Worm (Caenorhabditis elegans): ENCODE data around the gene znf-474.
A peak's percentile ranks its signal among the peaks of the same experiment; 100 is the strongest.

znf-474 gene

DNA sequence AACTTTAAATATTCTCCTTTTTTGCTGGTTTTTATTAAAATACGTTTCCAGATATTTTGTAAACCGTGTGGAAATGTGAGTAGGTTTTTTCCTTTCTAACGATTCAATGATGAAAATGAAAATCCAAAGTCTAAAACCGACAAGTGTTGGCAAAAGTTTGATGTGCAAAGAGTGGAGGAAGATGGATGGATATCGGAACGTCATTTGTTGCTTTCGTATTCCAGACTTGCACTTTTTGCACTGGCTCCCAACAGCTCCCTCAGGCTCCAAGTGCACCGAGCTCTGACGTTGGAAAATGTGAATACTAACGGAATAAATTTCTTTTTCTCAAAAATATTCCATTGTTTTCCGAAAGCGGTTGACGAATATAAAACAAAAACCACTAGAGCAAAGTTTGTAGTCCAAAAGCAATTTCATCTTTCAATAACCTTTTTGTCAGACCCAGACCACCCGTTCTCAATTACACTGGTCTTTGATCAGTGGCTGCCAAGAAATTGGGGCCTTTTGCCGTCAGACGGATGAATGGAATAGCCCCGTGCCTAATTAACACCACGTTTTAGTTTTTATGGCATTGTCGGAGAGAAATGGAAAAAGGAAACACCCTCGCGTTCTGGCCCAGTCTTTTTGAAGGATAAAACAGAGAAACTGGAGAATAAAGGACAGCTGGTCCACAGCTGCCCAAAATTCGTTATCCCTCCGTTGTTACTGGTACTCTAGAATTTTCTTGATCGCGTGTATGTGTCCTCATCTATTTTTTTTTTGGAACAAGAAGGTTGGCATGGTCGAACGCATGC lies 33.2 kb downstream of the znf-474 start:
- TF ChIP-seq dao-5 (tag; optimal IDR thresholded peaks at IDR 0.05) (no peak), him-1 (tag; optimal IDR thresholded peaks at IDR 0.05) (no peak), W03F9.2 (tag; optimal IDR thresholded peaks at IDR 0.05) (no peak)

DNA sequence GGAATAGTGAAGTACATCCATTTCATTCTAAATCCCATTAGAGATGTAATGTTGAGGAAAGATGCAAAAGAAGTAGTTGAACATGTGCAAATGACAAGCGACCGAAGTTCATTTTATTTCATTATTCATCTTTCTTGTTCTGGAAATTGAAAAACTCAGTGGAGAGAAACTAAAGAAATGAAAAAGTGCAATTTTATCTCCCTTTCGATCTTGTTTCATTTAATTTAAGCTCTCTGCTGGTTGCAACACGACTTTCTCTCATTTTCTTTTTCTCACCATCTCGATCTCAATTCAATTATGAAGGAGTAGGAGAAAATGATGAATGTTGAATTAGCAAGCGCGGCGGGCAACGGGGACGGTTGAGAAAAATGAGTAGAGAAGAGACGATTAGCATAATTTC lies 34.7 kb downstream of the znf-474 start:
- TF ChIP-seq him-1 (tag; optimal IDR thresholded peaks at IDR 0.05): no peak
- no peak for TF ChIP-seq W03F9.2 (tag; optimal IDR thresholded peaks at IDR 0.05)
- no peak for TF ChIP-seq dao-5 (tag; optimal IDR thresholded peaks at IDR 0.05)

DNA sequence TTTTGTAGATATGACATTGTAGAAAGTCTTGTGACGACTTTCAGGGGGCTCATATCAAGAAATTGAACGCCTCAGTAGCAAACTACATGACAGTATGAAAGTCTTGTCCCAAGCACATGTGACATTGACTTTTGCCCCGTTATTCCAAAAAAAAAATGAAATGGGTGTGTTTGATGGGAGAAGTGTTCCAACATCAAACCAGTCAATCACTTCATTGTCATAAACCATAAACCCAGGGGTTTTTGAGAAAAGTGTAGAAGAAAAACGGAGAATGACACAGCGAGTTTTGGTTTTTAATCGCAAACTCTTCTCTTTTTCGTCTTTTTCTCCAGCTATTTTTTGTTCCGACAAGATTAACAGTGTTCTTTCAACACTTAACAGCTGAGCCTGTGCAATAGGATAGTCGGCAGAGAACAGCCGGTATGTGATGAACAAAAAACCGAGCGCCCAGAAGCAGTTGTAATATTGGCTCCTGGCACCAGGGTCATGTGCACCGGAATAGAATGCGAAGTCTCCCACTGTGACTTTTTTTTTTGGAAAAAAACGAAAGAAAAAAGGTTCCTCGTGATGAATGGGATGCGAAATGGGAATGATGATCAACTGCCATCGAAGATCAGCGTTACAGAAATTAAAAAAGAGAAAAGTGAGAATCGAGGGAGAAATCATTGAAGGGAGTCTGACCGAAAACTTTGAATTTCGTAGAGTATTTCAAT lies 36.3 kb downstream of the znf-474 start:
- no peak for TF ChIP-seq W03F9.2 (tag; optimal IDR thresholded peaks at IDR 0.05)
- TF ChIP-seq him-1 (tag; optimal IDR thresholded peaks at IDR 0.05): no peak
- TF ChIP-seq dao-5 (tag; optimal IDR thresholded peaks at IDR 0.05): no peak

DNA sequence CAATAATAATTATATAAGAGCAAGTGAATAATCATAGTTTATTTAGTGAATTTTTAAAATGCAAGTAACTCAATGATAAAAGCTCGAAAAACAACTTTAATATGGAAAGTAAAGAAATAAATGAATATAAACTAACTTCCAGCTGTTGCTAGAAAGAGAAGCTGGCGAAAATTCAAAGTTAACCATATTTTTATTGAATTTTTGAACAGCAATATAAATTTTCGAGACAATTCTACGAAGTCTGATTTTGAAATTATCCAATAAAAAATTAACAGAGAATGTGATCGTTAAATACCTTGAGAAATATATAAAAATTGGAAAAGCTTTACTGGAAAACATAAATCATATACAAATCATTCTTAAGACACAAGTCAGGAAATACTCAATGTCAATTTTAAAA lies 36.9 kb downstream of the znf-474 start:
- TF ChIP-seq him-1 (tag; optimal IDR thresholded peaks at IDR 0.05) (no peak), W03F9.2 (tag; optimal IDR thresholded peaks at IDR 0.05) (no peak), dao-5 (tag; optimal IDR thresholded peaks at IDR 0.05) (no peak)

DNA sequence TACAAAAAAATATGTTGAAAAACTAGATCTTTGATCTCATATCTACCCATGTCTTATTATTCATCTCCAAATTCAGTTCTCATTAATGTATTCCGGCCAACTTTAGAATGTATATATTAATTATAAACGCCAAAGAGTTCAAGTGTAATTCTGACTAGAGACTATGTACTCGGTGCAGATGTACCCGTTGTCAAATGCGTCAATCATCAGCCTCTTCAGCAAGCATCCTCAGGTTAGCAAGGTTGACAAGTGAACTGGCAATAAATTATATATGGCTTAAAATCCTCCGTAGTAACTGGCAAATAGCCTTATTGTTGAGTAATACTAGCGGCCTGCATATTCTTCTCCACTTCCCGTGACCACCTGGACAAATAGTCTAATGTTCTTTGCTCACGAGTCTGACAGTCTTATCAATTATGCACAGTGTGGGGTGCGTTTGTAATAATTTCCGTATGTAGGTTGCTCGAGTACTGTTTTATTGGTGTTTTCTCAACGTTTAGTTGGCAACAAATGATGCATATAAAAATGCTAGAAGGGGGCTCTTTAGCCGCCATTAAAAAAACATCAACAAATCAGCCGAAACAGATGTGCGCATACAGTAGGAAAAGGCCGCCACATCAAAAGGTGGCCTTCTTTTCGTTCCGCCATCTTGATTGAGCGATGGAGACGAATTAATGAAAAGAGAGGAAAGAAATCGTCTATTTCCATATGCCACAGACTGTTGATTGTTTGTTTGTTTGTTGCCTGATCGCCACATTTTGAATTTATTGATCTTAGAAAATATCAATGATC lies 38.8 kb downstream of the znf-474 start:
- TF ChIP-seq dao-5 (tag; optimal IDR thresholded peaks at IDR 0.05) (no peak), W03F9.2 (tag; optimal IDR thresholded peaks at IDR 0.05) (no peak), him-1 (tag; optimal IDR thresholded peaks at IDR 0.05) (no peak)

DNA sequence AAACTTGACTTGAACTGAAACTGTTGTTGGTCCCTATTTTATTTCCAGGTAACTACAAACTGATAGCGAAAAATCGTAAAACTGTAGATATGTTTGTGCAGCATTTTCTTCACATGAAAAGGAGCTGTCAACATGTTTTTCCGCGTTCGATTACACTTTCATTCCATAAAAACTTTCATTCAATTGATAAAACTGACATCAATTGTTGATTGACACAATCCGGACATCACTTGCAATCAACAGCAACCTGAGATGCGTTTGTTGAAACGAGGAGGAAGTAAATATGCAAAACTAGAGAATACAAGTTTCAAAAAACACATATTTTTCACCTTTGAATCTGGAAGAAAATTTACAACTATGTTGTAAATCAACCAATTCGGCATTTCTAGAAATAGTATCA lies 47.6 kb downstream of the znf-474 start:
- TF ChIP-seq dao-5 (tag; optimal IDR thresholded peaks at IDR 0.05): no peak
- TF ChIP-seq W03F9.2 (tag; optimal IDR thresholded peaks at IDR 0.05): no peak
- TF ChIP-seq him-1 (tag; optimal IDR thresholded peaks at IDR 0.05): no peak

DNA sequence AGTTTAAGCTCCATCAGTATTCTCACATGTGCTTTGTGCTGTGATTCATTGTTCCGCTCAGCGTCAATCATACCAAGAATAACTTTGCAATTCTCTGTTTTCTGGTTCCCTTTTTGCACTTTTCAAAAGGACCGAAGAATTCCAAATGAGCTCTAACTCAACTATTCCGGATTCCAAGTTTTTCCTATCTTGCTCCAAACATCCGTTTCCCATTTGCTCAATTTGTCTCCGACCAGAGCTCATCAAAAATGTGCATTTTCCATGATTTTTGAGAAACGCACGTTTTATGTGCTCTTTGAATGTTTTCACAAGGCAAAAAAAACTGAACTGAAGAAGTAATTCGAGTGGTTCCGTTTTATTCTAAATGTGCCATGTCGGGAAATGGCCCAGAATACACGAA lies 48.6 kb downstream of the znf-474 start:
- peak; percentile 15 for TF ChIP-seq him-1 (tag; optimal IDR thresholded peaks at IDR 0.05)
- TF ChIP-seq dao-5 (tag; optimal IDR thresholded peaks at IDR 0.05): no peak

DNA sequence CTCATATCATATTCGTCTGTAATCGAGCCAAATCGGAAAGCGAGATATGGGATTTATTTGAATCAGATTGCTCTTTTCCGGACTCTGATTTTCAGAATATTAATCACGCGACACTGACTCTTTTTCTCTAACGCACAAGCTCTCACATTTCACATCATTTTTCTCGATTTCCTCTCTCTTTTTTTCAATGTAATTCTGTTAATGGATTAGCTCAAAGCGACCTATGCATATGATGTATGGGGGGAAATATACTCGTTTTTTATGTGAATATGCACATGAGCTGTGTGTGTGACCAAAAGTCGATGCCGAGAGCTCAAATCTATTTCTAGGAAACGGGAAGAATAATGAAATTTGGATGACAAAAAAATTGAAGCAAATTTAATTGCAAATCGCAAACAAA lies 50.9 kb downstream of the znf-474 start:
- TF ChIP-seq him-1 (tag; optimal IDR thresholded peaks at IDR 0.05) (no peak), dao-5 (tag; optimal IDR thresholded peaks at IDR 0.05) (no peak), W03F9.2 (tag; optimal IDR thresholded peaks at IDR 0.05) (no peak)

Data from whole organism, L4/young adult.